Worm (Caenorhabditis elegans): ENCODE results near the gene mig-14.

DNA sequence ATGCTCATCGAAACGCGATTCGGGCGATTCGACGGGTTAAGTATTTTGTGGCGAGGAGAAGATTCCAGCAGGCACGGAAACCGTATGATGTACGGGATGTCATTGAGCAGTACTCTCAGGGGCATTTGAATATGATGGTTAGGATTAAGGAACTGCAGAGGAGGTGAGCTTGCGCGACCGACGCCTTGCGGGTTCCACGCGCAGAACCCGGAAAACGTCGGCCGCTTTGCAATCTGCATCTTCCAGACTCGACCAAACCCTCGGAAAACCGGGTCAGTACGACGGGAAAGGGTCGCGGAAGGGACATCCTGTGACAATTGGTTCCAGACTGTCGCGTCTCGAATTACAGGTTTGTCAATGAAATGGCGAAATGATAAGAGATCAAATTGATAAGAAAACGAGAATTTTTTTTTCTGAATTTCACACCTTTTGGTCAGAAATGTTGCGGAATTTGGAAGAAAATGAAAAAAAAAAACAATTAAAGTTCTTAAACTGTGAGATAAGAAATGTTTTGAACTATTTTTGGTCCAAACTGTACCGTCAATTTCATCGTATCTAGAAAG is 30.0 kb upstream of the mig-14 start:
- TF ChIP-seq ztf-16 (tag; optimal IDR thresholded peaks at IDR 0.05) (no peak), ahr-1 (tag; optimal IDR thresholded peaks at IDR 0.05) (no peak), nhr-11 (tag; optimal IDR thresholded peaks at IDR 0.05) (no peak), hlh-6 (tag; optimal IDR thresholded peaks at IDR 0.05) (no peak), fkh-6 (tag; optimal IDR thresholded peaks at IDR 0.05) (no peak), ceh-24 (tag; optimal IDR thresholded peaks at IDR 0.05) (no peak), sdc-2 (tag; optimal IDR thresholded peaks at IDR 0.05) (no peak), mec-3 (tag; optimal IDR thresholded peaks at IDR 0.05; ENCODE audit: borderline replicate concordance) (no peak), rnt-1 (tag; optimal IDR thresholded peaks at IDR 0.05) (no peak), fkh-10 (GFP tag; optimal IDR thresholded peaks at IDR 0.05) (no peak), hlh-30 (tag; optimal IDR thresholded peaks at IDR 0.05; ENCODE audit: insufficient read depth) (no peak), pat-9 (tag; optimal IDR thresholded peaks at IDR 0.05) (no peak), dve-1 (tag; optimal IDR thresholded peaks at IDR 0.05) (no peak), dmd-4 (tag; optimal IDR thresholded peaks at IDR 0.05; ENCODE audit: borderline replicate concordance) (no peak)
